Fruit fly (Drosophila melanogaster) whole organism, embryonic: ENCODE results near the gene Tusp.
A peak's percentile ranks its signal among the peaks of the same experiment; 100 is the strongest.

ENCODE experiments used
- Aef1 ChIP-seq: fragments of 200-800 bp; sonication (Bioruptor generic); IDR thresholded peaks from 3 replicates; pipeline ENCODE4 v1.3.6; 2022; ENCODE audit warnings: missing biosample characterization, missing genetic modification characterization
- CG10366 ChIP-seq: fragments of 200-800 bp; sonication (Bioruptor generic); IDR thresholded peaks from 2 replicates; pipeline ENCODE4 v1.3.6; 2022; ENCODE audit warnings: missing biosample characterization, missing genetic modification characterization
- CG10543 ChIP-seq: fragments of 200-800 bp; sonication (Bioruptor generic); optimal IDR thresholded peaks from 3 replicates; lab custom pipeline; 2017; ENCODE audit warnings: missing biosample characterization, mild to moderate bottlenecking, missing genetic modification characterization, moderate library complexity
- CG11398 ChIP-seq: fragments of 200-800 bp; sonication (Bioruptor generic); optimal IDR thresholded peaks from 2 replicates; lab custom pipeline; 2016; ENCODE audit warnings: missing biosample characterization, missing genetic modification characterization
- CG11696 ChIP-seq: fragments of 200-800 bp; sonication (Bioruptor generic); IDR thresholded peaks from 2 replicates; pipeline ENCODE4 v1.3.6; 2022; ENCODE audit warnings: missing biosample characterization, missing genetic modification characterization
- CG12071 ChIP-seq: fragments of 200-800 bp; sonication (Bioruptor generic); optimal IDR thresholded peaks from 3 replicates; lab custom pipeline; 2018; ENCODE audit warnings: missing biosample characterization, mild to moderate bottlenecking, missing genetic modification characterization
- CG12236 ChIP-seq: fragments of 200-800 bp; sonication (Bioruptor generic); optimal IDR thresholded peaks from 2 replicates; lab custom pipeline; 2016; ENCODE audit warnings: missing biosample characterization, missing genetic modification characterization
- CG12391 ChIP-seq: fragments of 200-800 bp; sonication (Bioruptor generic); optimal IDR thresholded peaks from 3 replicates; lab custom pipeline; 2018; ENCODE audit warnings: missing biosample characterization, mild to moderate bottlenecking, missing genetic modification characterization, moderate library complexity
- CG15696 ChIP-seq: fragments of 200-800 bp; sonication (Bioruptor generic); optimal IDR thresholded peaks from 2 replicates; lab custom pipeline; 2019; ENCODE audit warnings: missing biosample characterization, mild to moderate bottlenecking, missing genetic modification characterization, moderate library complexity
- CG17912 ChIP-seq: fragments of 200-800 bp; sonication (Bioruptor generic); optimal IDR thresholded peaks from 2 replicates; lab custom pipeline; 2018; ENCODE audit warnings: missing biosample characterization, mild to moderate bottlenecking, missing genetic modification characterization
- CG2120 ChIP-seq: fragments of 200-800 bp; sonication (Bioruptor generic); optimal IDR thresholded peaks from 3 replicates; lab custom pipeline; 2016; ENCODE audit warnings: missing biosample characterization, missing genetic modification characterization
- CG2678 ChIP-seq: fragments of 200-800 bp; sonication (Bioruptor generic); optimal IDR thresholded peaks from 3 replicates; lab custom pipeline; 2019; ENCODE audit warnings: missing biosample characterization, mild to moderate bottlenecking, missing genetic modification characterization, moderate library complexity
- CG34224 ChIP-seq: fragments of 200-800 bp; sonication (Bioruptor generic); IDR thresholded peaks from 3 replicates; pipeline ENCODE4 v1.3.6; 2022; ENCODE audit warnings: missing biosample characterization, missing genetic modification characterization; ENCODE audit not compliant: partially characterized antibody
- CG4360 ChIP-seq: fragments of 200-800 bp; sonication (Bioruptor generic); IDR thresholded peaks from 2 replicates; pipeline ENCODE4 v1.3.6; 2022; ENCODE audit warnings: missing biosample characterization, missing genetic modification characterization
- CG4404 ChIP-seq: fragments of 200-800 bp; sonication (Bioruptor generic); IDR thresholded peaks from 2 replicates; pipeline ENCODE4 v1.3.6; 2022; ENCODE audit warnings: missing biosample characterization, missing genetic modification characterization
- CG6854 ChIP-seq: fragments of 200-800 bp; sonication (Bioruptor generic); optimal IDR thresholded peaks from 3 replicates; lab custom pipeline; 2017; ENCODE audit warnings: missing biosample characterization, mild to moderate bottlenecking, missing genetic modification characterization
- CG8478 ChIP-seq: fragments of >200 bp; optimal IDR thresholded peaks from 2 replicates; lab custom pipeline; 2018
- D19A ChIP-seq: fragments of 200-800 bp; optimal IDR thresholded peaks from 3 replicates; lab custom pipeline; 2019; ENCODE audit warnings: missing biosample characterization, mild to moderate bottlenecking, missing genetic modification characterization, moderate library complexity
- Dip3 ChIP-seq: fragments of 200-800 bp; sonication (Bioruptor generic); optimal IDR thresholded peaks from 3 replicates; lab custom pipeline; 2016; ENCODE audit warnings: missing biosample characterization, missing genetic modification characterization
- GATAe ChIP-seq: fragments of 200-800 bp; sonication (Bioruptor generic); conservative IDR thresholded peaks from 2 replicates; pipeline ENCODE4 v1.3.6; 2022; ENCODE audit warnings: missing biosample characterization, missing genetic modification characterization
- HLH4C ChIP-seq: fragments of 200-800 bp; sonication (Bioruptor generic); IDR thresholded peaks from 3 replicates; pipeline ENCODE4 v1.3.6; 2022; ENCODE audit warnings: missing biosample characterization, missing genetic modification characterization; ENCODE audit not compliant: partially characterized antibody
- HLH54F ChIP-seq: fragments of 200-800 bp; sonication (Bioruptor generic); optimal IDR thresholded peaks from 3 replicates; lab custom pipeline; 2016; ENCODE audit warnings: missing biosample characterization, missing genetic modification characterization
- Med ChIP-seq: fragments of 200-800 bp; sonication (Bioruptor generic); peaks from one replicate; lab custom pipeline; 2016; ENCODE audit warnings: missing biosample characterization, missing genetic modification characterization, mild to moderate bottlenecking, inconsistent platforms, moderate library complexity
- Meics ChIP-seq: fragments of 200-800 bp; sonication (Bioruptor generic); optimal IDR thresholded peaks from 2 replicates; lab custom pipeline; 2017; ENCODE audit warnings: missing biosample characterization, mild to moderate bottlenecking, missing genetic modification characterization
- Oli ChIP-seq: fragments of 200-800 bp; sonication (Bioruptor generic); optimal IDR thresholded peaks from 2 replicates; lab custom pipeline; 2018; ENCODE audit warnings: missing biosample characterization, mild to moderate bottlenecking, missing genetic modification characterization, moderate library complexity
- Ravus ChIP-seq: fragments of 200-800 bp; sonication (Bioruptor generic); IDR thresholded peaks from 2 replicates; pipeline ENCODE4 v1.3.6; 2022; ENCODE audit warnings: missing biosample characterization, missing genetic modification characterization
- Rx ChIP-seq: fragments of 200-800 bp; sonication (Bioruptor generic); IDR thresholded peaks from 2 replicates; pipeline ENCODE4 v1.3.6; 2022; ENCODE audit warnings: missing biosample characterization, missing genetic modification characterization
- Sox102F ChIP-seq: fragments of 200-800 bp; sonication (Bioruptor generic); optimal IDR thresholded peaks from 2 replicates; lab custom pipeline; 2018; ENCODE audit warnings: missing biosample characterization, mild to moderate bottlenecking, missing genetic modification characterization, moderate library complexity
- TFAM ChIP-seq: fragments of 200-800 bp; sonication (Bioruptor generic); optimal IDR thresholded peaks from 2 replicates; lab custom pipeline; 2017; ENCODE audit warnings: missing biosample characterization, missing genetic modification characterization, inconsistent platforms
- al ChIP-seq: fragments of 200-800 bp; sonication (Bioruptor generic); IDR thresholded peaks from 2 replicates; pipeline ENCODE4 v1.3.6; 2022; ENCODE audit warnings: missing biosample characterization, missing genetic modification characterization
- da ChIP-seq: fragments of 200-800 bp; sonication (Bioruptor generic); optimal IDR thresholded peaks from 2 replicates; lab custom pipeline; 2016; ENCODE audit warnings: missing biosample characterization, missing genetic modification characterization
- dpn ChIP-seq, 2 experiments: fragments of 200-800 bp; sonication (Bioruptor generic); optimal IDR thresholded peaks; 3 replicates each; lab custom pipeline; 2016; ENCODE audit warnings: missing biosample characterization in 2 of 2, missing genetic modification characterization in 2 of 2
- dysf ChIP-seq: fragments of 200-800 bp; sonication (Bioruptor generic); IDR thresholded peaks from 3 replicates; pipeline ENCODE4 v1.3.6; 2022; ENCODE audit warnings: missing biosample characterization, missing genetic modification characterization
- gem ChIP-seq: fragments of 200-800 bp; sonication (Bioruptor generic); optimal IDR thresholded peaks from 2 replicates; lab custom pipeline; 2019; ENCODE audit warnings: missing biosample characterization, mild to moderate bottlenecking, missing genetic modification characterization, moderate library complexity
- ken ChIP-seq: fragments of 200-800 bp; sonication (Bioruptor generic); IDR thresholded peaks from 3 replicates; pipeline ENCODE4 v1.3.6; 2022; ENCODE audit warnings: missing biosample characterization, missing genetic modification characterization
- lab ChIP-seq: fragments of 200-800 bp; sonication (Bioruptor generic); optimal IDR thresholded peaks from 3 replicates; lab custom pipeline; 2017; ENCODE audit warnings: missing biosample characterization, missing genetic modification characterization, mild to moderate bottlenecking, moderate library complexity, missing genetic modification reagents
- lov ChIP-seq, 2 experiments: fragments of 200-800 bp in 1 of 2; fragments of >200 bp in 1 of 2; sonication (Bioruptor generic) in 1 of 2; IDR thresholded peaks in 1 of 2; optimal IDR thresholded peaks in 1 of 2; 2 replicates in 1 of 2; 3 replicates in 1 of 2; pipeline versions ENCODE4 v1.3.6 to Lab custom; 2017 to 2022; ENCODE audit warnings: missing biosample characterization in 1 of 2, missing genetic modification characterization in 1 of 2
- mam ChIP-seq: fragments of 200-800 bp; sonication (Bioruptor generic); optimal IDR thresholded peaks from 3 replicates; lab custom pipeline; 2016; ENCODE audit warnings: missing biosample characterization, missing genetic modification characterization
- nerfin-2 ChIP-seq: fragments of 200-800 bp; sonication (Bioruptor generic); IDR thresholded peaks from 2 replicates; pipeline ENCODE4 v1.3.6; 2022; ENCODE audit warnings: missing biosample characterization, missing genetic modification characterization; ENCODE audit not compliant: partially characterized antibody
- otp ChIP-seq: fragments of 200-800 bp; sonication (Bioruptor generic); IDR thresholded peaks from 3 replicates; pipeline ENCODE4, ENCODE4 v1.3.6; 2022; ENCODE audit warnings: missing biosample characterization, missing genetic modification characterization
- pros ChIP-seq: fragments of 200-800 bp; sonication (Bioruptor generic); optimal IDR thresholded peaks from 3 replicates; lab custom pipeline; 2019; ENCODE audit warnings: missing biosample characterization, mild to moderate bottlenecking, missing genetic modification characterization, moderate library complexity
- row ChIP-seq: fragments of 200-800 bp; sonication (Bioruptor generic); IDR thresholded peaks from 3 replicates; pipeline ENCODE4 v1.3.6; 2022; ENCODE audit warnings: missing biosample characterization, missing genetic modification characterization
- sim ChIP-seq: fragments of 200-800 bp; sonication (Bioruptor generic); IDR thresholded peaks from 2 replicates; pipeline ENCODE4 v1.3.6; 2022; ENCODE audit warnings: missing biosample characterization, missing genetic modification characterization
- stc ChIP-seq: fragments of 200-800 bp; sonication (Bioruptor generic); IDR thresholded peaks from 2 replicates; pipeline ENCODE4 v1.3.6; 2022; ENCODE audit warnings: missing biosample characterization, missing genetic modification characterization
- tx ChIP-seq: fragments of 200-800 bp; sonication (Bioruptor generic); optimal IDR thresholded peaks from 2 replicates; lab custom pipeline; 2016; ENCODE audit warnings: missing biosample characterization, missing genetic modification characterization
- wdn ChIP-seq: fragments of 200-800 bp; sonication (Bioruptor generic); IDR thresholded peaks from 2 replicates; pipeline ENCODE4 v1.3.6; 2022; ENCODE audit warnings: missing biosample characterization, missing genetic modification characterization
- wor ChIP-seq: fragments of 200-800 bp; sonication (Bioruptor generic); IDR thresholded peaks from 2 replicates; pipeline ENCODE4 v1.3.6; 2022; ENCODE audit warnings: missing biosample characterization, missing genetic modification characterization
- zen2 ChIP-seq: fragments of 200-800 bp; sonication (Bioruptor generic); IDR thresholded peaks from 3 replicates; pipeline ENCODE4 v1.3.6; 2022; ENCODE audit warnings: missing biosample characterization, missing genetic modification characterization; ENCODE audit not compliant: partially characterized antibody
- zfh2 ChIP-seq: fragments of 200-800 bp; sonication (Bioruptor generic); optimal IDR thresholded peaks from 2 replicates; lab custom pipeline; 2016; ENCODE audit warnings: missing biosample characterization, missing genetic modification characterization

Gene Tusp

DNA sequence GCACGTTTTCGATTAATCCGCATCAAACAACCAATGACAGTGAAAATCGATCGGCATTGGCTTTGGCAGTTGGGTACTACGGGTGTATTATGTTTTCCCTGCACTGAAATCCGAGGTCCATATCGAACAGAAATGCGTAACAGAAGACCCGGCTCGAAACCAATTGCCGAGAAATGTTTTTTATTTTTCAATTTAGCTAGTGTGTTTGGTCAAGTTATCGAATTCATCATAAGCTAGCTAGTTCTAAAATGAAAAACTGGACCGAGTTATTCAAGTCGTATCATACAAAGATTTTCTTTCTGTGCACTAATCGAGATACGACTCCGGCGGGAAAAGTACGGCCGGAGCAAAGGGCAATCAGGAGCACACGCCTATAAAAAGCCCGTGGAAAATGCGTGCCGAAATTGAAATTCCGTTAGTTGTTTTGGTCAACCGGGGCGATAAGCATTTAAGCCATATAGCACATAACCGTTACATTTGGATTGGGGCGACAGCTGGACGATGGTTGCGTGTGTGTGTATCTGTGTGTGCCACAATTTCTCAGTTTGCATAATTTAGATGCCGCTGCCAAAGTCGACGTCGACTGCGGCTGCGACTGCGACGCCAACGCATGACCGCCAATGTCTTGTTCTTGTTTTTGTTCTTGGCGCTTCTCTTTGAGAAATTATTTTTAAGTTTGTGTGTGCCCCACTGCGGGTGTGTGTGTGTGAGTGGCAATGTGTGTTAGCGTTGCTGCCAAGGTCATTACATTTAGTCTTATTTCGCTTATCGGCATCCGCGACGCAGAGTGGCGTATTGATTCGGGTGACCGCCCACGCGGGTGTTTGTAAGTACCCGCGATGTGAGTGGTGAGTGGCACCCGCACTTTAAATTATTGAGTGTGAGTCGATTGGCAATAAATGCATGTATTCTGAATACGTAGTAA, 1.7 kb downstream of the Tusp start (continued):
- TF ChIP-seq dpn (GFP tag; optimal IDR thresholded peaks at IDR 0.05; lab: Kevin White, UChicago) (no peak), CG11696 (no peak), CG17912 (GFP tag; lab: Kevin White, UChicago) (no peak), HLH54F (no peak), tx (no peak), al (GFP tag; lab: Robert Waterston, UW) (no peak), wdn (GFP tag; lab: Robert Waterston, UW) (no peak), CG2678 (peak; percentile 48), Dip3 (GFP tag; lab: Kevin White, UChicago) (no peak), CG10543 (no peak), CG8478 (lab: Kevin White, UChicago) (no peak), otp (GFP tag; lab: Robert Waterston, UW) (0 out of 3 replicates have a peak, but pooled peaks have one; percentile 24), row (GFP tag; lab: Robert Waterston, UW) (peak; percentile 42; the same call in 2 of the 3 replicates), Aef1 (GFP tag; lab: Robert Waterston, UW) (no peak), CG12071 (no peak), CG12236 (GFP tag; lab: Kevin White, UChicago) (no peak), CG11398 (no peak), CG15696 (tag; lab: Kevin White, UChicago) (no peak), CG34224 (no peak), Meics (GFP tag; lab: Kevin White, UChicago) (peak; percentile 27), CG4360 (GFP tag; lab: Robert Waterston, UW) (no peak), CG6854 (GFP tag; lab: Kevin White, UChicago) (no peak), nerfin-2 (GFP tag; lab: Robert Waterston, UW) (no peak), Sox102F (GFP tag; lab: Kevin White, UChicago) (peak; percentile 17), gem (tag; lab: Kevin White, UChicago) (peak; percentile 26), zen2 (GFP tag; lab: Robert Waterston, UW) (no peak), stc (GFP tag; lab: Robert Waterston, UW) (no peak), Oli (tag; lab: Kevin White, UChicago) (no peak), Med (GFP tag; lab: Kevin White, UChicago) (peak; percentile 87), ken (no peak), TFAM (GFP tag; lab: Kevin White, UChicago) (no peak), lov (optimal IDR thresholded peaks at IDR 0.05; lab: Kevin White, UChicago) (no peak), lov (GFP tag; IDR thresholded peaks at IDR 0.05; lab: Robert Waterston, UW) (no peak), GATAe (GFP tag; lab: Robert Waterston, UW) (no peak), zfh2 (no peak), dysf (GFP tag; lab: Robert Waterston, UW) (0 out of 3 replicates have a peak, but pooled peaks have one; percentile 19), sim (GFP tag; lab: Robert Waterston, UW) (no peak), mam (GFP tag; lab: Kevin White, UChicago) (peak; percentile 15), CG10366 (GFP tag; lab: Robert Waterston, UW) (peak; percentile 10; the same call in 1 of the 2 replicates), pros (no peak), lab (GFP tag; lab: Kevin White, UChicago) (peak; percentile 15), CG2120 (peak; percentile 19), CG4404 (GFP tag; lab: Robert Waterston, UW) (no peak), Rx (GFP tag; lab: Robert Waterston, UW) (no peak), Ravus (GFP tag; lab: Robert Waterston, UW) (no peak), da (GFP tag; lab: Kevin White, UChicago) (no peak), CG12391 (tag; lab: Kevin White, UChicago) (peak; percentile 5), HLH4C (no peak), wor (GFP tag; lab: Robert Waterston, UW) (no peak), D19A (tag; lab: Kevin White, UChicago) (no peak)
